Fruit fly (Drosophila melanogaster) whole organism, embryonic: ENCODE data around the gene Sfp23F.

Source experiments
- ATbp ChIP-seq: fragments of 200-800 bp; sonication (Bioruptor generic); optimal IDR thresholded peaks from 2 replicates; lab custom pipeline; 2017; ENCODE audit warnings: missing biosample characterization, mild to moderate bottlenecking, missing genetic modification characterization, missing genetic modification reagents
- CG10462 ChIP-seq: fragments of 200-800 bp; sonication (Bioruptor generic); optimal IDR thresholded peaks from 2 replicates; lab custom pipeline; 2016; ENCODE audit warnings: missing biosample characterization, missing genetic modification characterization
- CG10979 ChIP-seq: fragments of 200-800 bp; sonication (Bioruptor generic); optimal IDR thresholded peaks from 2 replicates; lab custom pipeline; 2018; ENCODE audit warnings: missing biosample characterization, mild to moderate bottlenecking, missing genetic modification characterization, moderate library complexity
- CG11560 ChIP-seq: fragments of 200-800 bp; sonication (Bioruptor generic); IDR thresholded peaks from 3 replicates; pipeline ENCODE4 v1.3.6; 2022; ENCODE audit warnings: missing biosample characterization, missing genetic modification characterization
- CG12769 ChIP-seq: fragments of 200-800 bp; sonication (Bioruptor generic); optimal IDR thresholded peaks from 2 replicates; lab custom pipeline; 2019; ENCODE audit warnings: missing biosample characterization, mild to moderate bottlenecking, missing genetic modification characterization, moderate library complexity
- CG15479 ChIP-seq: fragments of 200-800 bp; sonication (Bioruptor generic); optimal IDR thresholded peaks from 3 replicates; lab custom pipeline; 2019; ENCODE audit warnings: missing biosample characterization, mild to moderate bottlenecking, missing genetic modification characterization, moderate library complexity
- CG16813 ChIP-seq: fragments of 200-800 bp; sonication (Bioruptor generic); IDR thresholded peaks from 3 replicates; pipeline ENCODE4 v1.3.6; 2022; ENCODE audit warnings: missing biosample characterization, missing genetic modification characterization; ENCODE audit not compliant: partially characterized antibody
- CG18011 ChIP-seq: fragments of 200-800 bp; sonication (Bioruptor generic); optimal IDR thresholded peaks from 2 replicates; lab custom pipeline; 2017; ENCODE audit warnings: missing biosample characterization, missing genetic modification characterization, mild to moderate bottlenecking, moderate library complexity, missing genotype
- CG18262 ChIP-seq: fragments of 200-800 bp; optimal IDR thresholded peaks from 3 replicates; lab custom pipeline; 2019; ENCODE audit warnings: missing biosample characterization, mild to moderate bottlenecking, missing genetic modification characterization, moderate library complexity
- CG18476 ChIP-seq: fragments of 200-800 bp; sonication (Bioruptor generic); optimal IDR thresholded peaks from 2 replicates; lab custom pipeline; 2016; ENCODE audit warnings: missing biosample characterization, mild to moderate bottlenecking, missing genetic modification characterization
- CG2875 ChIP-seq: fragments of 200-800 bp; sonication (Bioruptor generic); optimal IDR thresholded peaks from 2 replicates; lab custom pipeline; 2017; ENCODE audit warnings: missing biosample characterization, mild to moderate bottlenecking, missing genetic modification characterization, missing genetic modification reagents
- CG31388 ChIP-seq: fragments of 200-800 bp; sonication (Bioruptor generic); optimal IDR thresholded peaks from 2 replicates; lab custom pipeline; 2016; ENCODE audit warnings: missing biosample characterization, missing genetic modification characterization
- CG6791 ChIP-seq: fragments of 200-800 bp; sonication (Bioruptor generic); IDR thresholded peaks from 3 replicates; pipeline ENCODE4 v1.3.6; 2022; ENCODE audit warnings: missing biosample characterization, missing genetic modification characterization; ENCODE audit not compliant: partially characterized antibody
- CG7556 ChIP-seq: fragments of 200-800 bp; sonication (Bioruptor generic); optimal IDR thresholded peaks from 2 replicates; lab custom pipeline; 2017; ENCODE audit warnings: missing biosample characterization, mild to moderate bottlenecking, missing genetic modification characterization
- CG8359 ChIP-seq: fragments of 200-800 bp; sonication (Bioruptor generic); optimal IDR thresholded peaks from 2 replicates; lab custom pipeline; 2017; ENCODE audit warnings: missing biosample characterization, mild to moderate bottlenecking, missing genetic modification characterization, borderline replicate concordance
- CrebB ChIP-seq: fragments of 200-800 bp; sonication (Bioruptor generic); optimal IDR thresholded peaks from 3 replicates; lab custom pipeline; 2018; ENCODE audit warnings: missing biosample characterization, mild to moderate bottlenecking, missing genetic modification characterization
- Dbx ChIP-seq: fragments of 200-800 bp; sonication (Bioruptor generic); IDR thresholded peaks from 3 replicates; pipeline ENCODE4 v1.3.6; 2022; ENCODE audit warnings: missing biosample characterization, missing genetic modification characterization
- Doc3 ChIP-seq: fragments of 200-800 bp; sonication (Bioruptor generic); IDR thresholded peaks from 3 replicates; pipeline ENCODE4 v1.3.6; 2022; ENCODE audit warnings: missing biosample characterization, missing genetic modification characterization; ENCODE audit not compliant: partially characterized antibody
- Dref ChIP-seq: fragments of 200-800 bp; sonication (Bioruptor generic); IDR thresholded peaks from 2 replicates; pipeline ENCODE4 v1.3.6; 2022; ENCODE audit warnings: missing biosample characterization, missing genetic modification characterization
- Hmr ChIP-seq: fragments of 200-800 bp; sonication (Bioruptor generic); optimal IDR thresholded peaks from 3 replicates; lab custom pipeline; 2017; ENCODE audit warnings: mild to moderate bottlenecking, missing biosample characterization, missing genetic modification reagents, missing genetic modification characterization
- Hmx ChIP-seq: fragments of 200-800 bp; sonication (Bioruptor generic); optimal IDR thresholded peaks from 2 replicates; lab custom pipeline; 2016; ENCODE audit warnings: missing biosample characterization, missing genetic modification characterization
- Kr ChIP-seq: fragments of 200-800 bp; sonication (Bioruptor generic); optimal IDR thresholded peaks from 2 replicates; lab custom pipeline; 2017; ENCODE audit warnings: missing biosample characterization, mild to moderate bottlenecking, missing genetic modification characterization
- NC2α ChIP-seq: fragments of 200-800 bp; sonication (Bioruptor generic); optimal IDR thresholded peaks from 2 replicates; lab custom pipeline; 2016; ENCODE audit warnings: missing biosample characterization, missing genetic modification characterization
- NC2β ChIP-seq: fragments of 200-800 bp; sonication (Bioruptor generic); optimal IDR thresholded peaks from 2 replicates; lab custom pipeline; 2016; ENCODE audit warnings: missing biosample characterization, missing genetic modification characterization
- Sox102F ChIP-seq: fragments of 200-800 bp; sonication (Bioruptor generic); optimal IDR thresholded peaks from 2 replicates; lab custom pipeline; 2018; ENCODE audit warnings: missing biosample characterization, mild to moderate bottlenecking, missing genetic modification characterization, moderate library complexity
- Tbp ChIP-seq: fragments of >200 bp; optimal IDR thresholded peaks from 2 replicates; lab custom pipeline; 2018; ENCODE audit warnings: missing biosample characterization, missing genetic modification characterization
- chn ChIP-seq: fragments of 200-800 bp; sonication (Bioruptor generic); optimal IDR thresholded peaks from 2 replicates; lab custom pipeline; 2016; ENCODE audit warnings: missing biosample characterization, missing genetic modification characterization
- dysf ChIP-seq: fragments of 200-800 bp; sonication (Bioruptor generic); IDR thresholded peaks from 3 replicates; pipeline ENCODE4 v1.3.6; 2022; ENCODE audit warnings: missing biosample characterization, missing genetic modification characterization
- gce ChIP-seq: fragments of 200-800 bp; sonication (Bioruptor generic); IDR thresholded peaks from 3 replicates; pipeline ENCODE4 v1.3.6; 2022; ENCODE audit warnings: missing biosample characterization, missing genetic modification characterization
- gcm2 ChIP-seq: fragments of 200-800 bp; sonication (Bioruptor generic); optimal IDR thresholded peaks from 2 replicates; lab custom pipeline; 2016; ENCODE audit warnings: missing biosample characterization, missing genetic modification characterization
- gem ChIP-seq: fragments of 200-800 bp; sonication (Bioruptor generic); optimal IDR thresholded peaks from 2 replicates; lab custom pipeline; 2019; ENCODE audit warnings: missing biosample characterization, mild to moderate bottlenecking, missing genetic modification characterization, moderate library complexity
- gro ChIP-seq: fragments of 200-800 bp; sonication (Bioruptor generic); optimal IDR thresholded peaks from 2 replicates; lab custom pipeline; 2016; ENCODE audit warnings: missing biosample characterization, missing genetic modification characterization
- kay ChIP-seq: fragments of 200-800 bp; sonication (Bioruptor generic); optimal IDR thresholded peaks from 2 replicates; lab custom pipeline; 2016; ENCODE audit warnings: missing biosample characterization, missing genetic modification characterization
- nerfin-2 ChIP-seq: fragments of 200-800 bp; sonication (Bioruptor generic); IDR thresholded peaks from 2 replicates; pipeline ENCODE4 v1.3.6; 2022; ENCODE audit warnings: missing biosample characterization, missing genetic modification characterization; ENCODE audit not compliant: partially characterized antibody
- nmo ChIP-seq: fragments of 200-800 bp; sonication (Bioruptor generic); optimal IDR thresholded peaks from 2 replicates; lab custom pipeline; 2018; ENCODE audit warnings: missing biosample characterization, mild to moderate bottlenecking, missing genetic modification characterization, moderate library complexity
- phol ChIP-seq: fragments of 200-800 bp; sonication (Bioruptor generic); optimal IDR thresholded peaks from 3 replicates; lab custom pipeline; 2018; ENCODE audit warnings: missing biosample characterization, mild to moderate bottlenecking, missing genetic modification characterization, moderate library complexity
- pum ChIP-seq: fragments of 200-800 bp; sonication (Bioruptor generic); optimal IDR thresholded peaks from 2 replicates; lab custom pipeline; 2016; ENCODE audit warnings: missing biosample characterization, missing genetic modification characterization
- rib ChIP-seq: fragments of 200-800 bp; sonication (Bioruptor generic); IDR thresholded peaks from 2 replicates; pipeline ENCODE4 v1.3.6; 2022; ENCODE audit warnings: missing biosample characterization, missing genetic modification characterization
- sim ChIP-seq: fragments of 200-800 bp; sonication (Bioruptor generic); IDR thresholded peaks from 2 replicates; pipeline ENCODE4 v1.3.6; 2022; ENCODE audit warnings: missing biosample characterization, missing genetic modification characterization
- sisA ChIP-seq: fragments of 200-800 bp; sonication (Bioruptor generic); IDR thresholded peaks from 2 replicates; pipeline ENCODE4 v1.3.6; 2022; ENCODE audit warnings: missing biosample characterization, missing genetic modification characterization
- slou ChIP-seq: fragments of 200-800 bp; sonication (Bioruptor generic); optimal IDR thresholded peaks from 3 replicates; lab custom pipeline; 2016; ENCODE audit warnings: missing biosample characterization, missing genetic modification characterization
- sug ChIP-seq: fragments of 200-800 bp; optimal IDR thresholded peaks from 2 replicates; lab custom pipeline; 2019; ENCODE audit warnings: missing biosample characterization, mild to moderate bottlenecking, missing genetic modification characterization, moderate library complexity
- tap ChIP-seq: fragments of 200-800 bp; optimal IDR thresholded peaks from 3 replicates; lab custom pipeline; 2019; ENCODE audit warnings: missing biosample characterization, mild to moderate bottlenecking, missing genetic modification characterization, moderate library complexity
- tll ChIP-seq, 2 experiments: fragments of 200-800 bp in 1 of 2; fragments of >200 bp in 1 of 2; sonication (Bioruptor generic) in 1 of 2; optimal IDR thresholded peaks; 2 replicates each; lab custom pipeline; 2017 to 2019; ENCODE audit warnings: missing biosample characterization in 2 of 2, missing genetic modification characterization in 2 of 2, mild to moderate bottlenecking in 1 of 2, moderate library complexity in 1 of 2
- tna ChIP-seq: fragments of 200-800 bp; sonication (Bioruptor generic); IDR thresholded peaks from 2 replicates; pipeline ENCODE4 v1.3.6; 2022; ENCODE audit warnings: missing biosample characterization, missing genetic modification characterization; ENCODE audit not compliant: partially characterized antibody
- ttk ChIP-seq: fragments of 200-800 bp; sonication (Bioruptor generic); IDR thresholded peaks from 2 replicates; pipeline ENCODE4 v2.1.2; 2022; ENCODE audit warnings: missing biosample characterization, missing genetic modification characterization
- vnd ChIP-seq: fragments of 200-800 bp; sonication (Bioruptor generic); IDR thresholded peaks from 3 replicates; pipeline ENCODE4 v1.3.6; 2022; ENCODE audit warnings: missing biosample characterization, missing genetic modification characterization; ENCODE audit not compliant: partially characterized antibody
- wdn ChIP-seq: fragments of 200-800 bp; sonication (Bioruptor generic); IDR thresholded peaks from 2 replicates; pipeline ENCODE4 v1.3.6; 2022; ENCODE audit warnings: missing biosample characterization, missing genetic modification characterization
- z ChIP-seq: fragments of 200-800 bp; sonication (Bioruptor generic); IDR thresholded peaks from 3 replicates; pipeline ENCODE4 v1.3.6; 2022; ENCODE audit warnings: missing biosample characterization, missing genetic modification characterization

Sfp23F gene

DNA sequence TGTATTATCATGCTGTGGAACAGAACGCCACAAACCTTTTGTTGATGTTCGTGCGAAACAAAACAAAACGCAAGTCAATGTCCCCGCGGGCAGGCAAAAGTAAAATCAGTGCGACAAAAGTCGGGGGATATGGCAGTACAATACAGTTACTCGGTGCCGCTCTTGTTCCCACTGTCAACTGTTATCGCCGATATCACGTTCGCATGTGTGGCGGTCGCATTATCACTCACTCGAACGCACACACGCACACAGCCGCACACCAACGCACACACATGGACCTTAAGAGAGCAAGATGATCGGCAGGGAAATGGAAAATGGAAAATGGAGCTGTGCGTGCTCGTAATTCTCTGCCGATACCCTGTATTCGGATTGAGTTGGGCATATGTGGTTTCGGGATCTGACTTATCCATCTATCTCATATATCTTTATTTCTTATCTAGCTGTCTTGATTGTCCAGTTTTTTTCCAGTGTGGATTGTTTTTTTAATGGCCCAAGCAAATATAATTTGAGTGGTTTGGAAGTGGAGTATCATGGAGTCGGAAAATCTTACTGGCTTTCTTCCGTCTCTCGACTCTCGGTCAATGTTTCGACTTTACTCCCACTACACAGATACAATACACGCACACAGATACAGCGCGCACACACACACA is 48.9 kb downstream of the Sfp23F start (continued):
- TF ChIP-seq CG11560 (tag; lab: Robert Waterston, UW) (no peak), slou (GFP tag; lab: Kevin White, UChicago) (peak; percentile 6), CG8359 (GFP tag; lab: Kevin White, UChicago) (peak; percentile 72), CG31388 (GFP tag; lab: Kevin White, UChicago) (peak; percentile 10), CG6791 (GFP tag; lab: Robert Waterston, UW) (no peak), nerfin-2 (GFP tag; lab: Robert Waterston, UW) (no peak), CG18011 (GFP tag; lab: Kevin White, UChicago) (no peak), gce (GFP tag; lab: Robert Waterston, UW) (peak; percentile 68; the same call in 1 of the 3 replicates), sug (tag; lab: Kevin White, UChicago) (no peak), NC2α (GFP tag; lab: Kevin White, UChicago) (peak; percentile 73), ATbp (GFP tag; lab: Kevin White, UChicago) (peak; percentile 91), NC2β (GFP tag; lab: Kevin White, UChicago) (peak; percentile 90), CG18262 (tag; lab: Kevin White, UChicago) (peak; percentile 91), CG12769 (tag; lab: Kevin White, UChicago) (no peak), kay (peak; percentile 68), wdn (GFP tag; lab: Robert Waterston, UW) (peak; percentile 30; the same call in 1 of the 2 replicates), pum (GFP tag; lab: Kevin White, UChicago) (peak; percentile 88), Hmr (peak; percentile 41), CrebB (tag; lab: Kevin White, UChicago) (no peak), CG2875 (GFP tag; lab: Kevin White, UChicago) (peak; percentile 85), Kr (GFP tag; lab: Kevin White, UChicago) (no peak), rib (no peak), nmo (GFP tag; lab: Kevin White, UChicago) (peak; percentile 89), CG10979 (peak; percentile 93), gem (tag; lab: Kevin White, UChicago) (peak; percentile 91), Dbx (GFP tag; lab: Robert Waterston, UW) (no peak), dysf (GFP tag; lab: Robert Waterston, UW) (peak; percentile 72), Hmx (GFP tag; lab: Kevin White, UChicago) (no peak), Dref (GFP tag; lab: Robert Waterston, UW) (no peak), tap (tag; lab: Kevin White, UChicago) (peak; percentile 71), Doc3 (no peak), CG10462 (GFP tag; lab: Kevin White, UChicago) (peak; percentile 72), CG7556 (GFP tag; lab: Kevin White, UChicago) (peak; percentile 64), phol (tag; lab: Kevin White, UChicago) (peak; percentile 89), z (peak; percentile 89), tna (no peak), sisA (peak; percentile 91), sim (GFP tag; lab: Robert Waterston, UW) (peak; percentile 68), chn (peak; percentile 90), CG15479 (GFP tag; lab: Kevin White, UChicago) (no peak), ttk (GFP tag; lab: Robert Waterston, UW) (peak; percentile 79), gcm2 (no peak), gro (no peak), CG16813 (GFP tag; lab: Robert Waterston, UW) (no peak), Sox102F (GFP tag; lab: Kevin White, UChicago) (peak; percentile 93), Tbp (GFP tag; lab: Kevin White, UChicago) (no peak), vnd (GFP tag; lab: Robert Waterston, UW) (no peak), CG18476 (GFP tag; lab: Kevin White, UChicago) (peak; percentile 58), tll (GFP tag; optimal IDR thresholded peaks at IDR 0.05; lab: Kevin White, UChicago) (no peak)
